Worm (Caenorhabditis elegans): ENCODE results near the gene C10E2.5.

The C10E2.5 gene

DNA sequence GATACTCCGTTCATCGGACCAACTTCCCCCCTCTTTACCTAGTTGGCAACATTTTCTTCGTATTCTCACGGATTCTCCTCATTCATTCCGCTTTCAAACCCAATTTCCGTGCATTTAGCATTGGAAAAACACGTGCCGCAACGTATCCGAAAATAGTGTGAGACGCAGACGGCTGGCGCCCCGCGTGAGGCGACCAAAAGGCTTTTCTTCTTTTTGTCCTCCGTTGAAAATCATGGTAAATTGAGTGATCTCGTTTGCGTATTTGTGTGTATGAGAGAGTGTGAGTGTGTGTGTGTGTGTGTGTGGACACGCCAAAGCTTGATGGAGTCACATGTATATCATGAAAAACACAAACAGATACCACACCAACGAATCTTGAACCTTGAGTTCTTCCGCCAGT is 42.5 kb upstream of the C10E2.5 start (continued):
- peak; percentile 74 for TF ChIP-seq ama-1 (optimal IDR thresholded peaks at IDR 0.05)
- TF ChIP-seq elt-3 (tag; optimal IDR thresholded peaks at IDR 0.05): no peak
- TF ChIP-seq R02D3.7 (tag; optimal IDR thresholded peaks at IDR 0.05): no peak
- peak; percentile 82 for TF ChIP-seq nhr-11 (tag; optimal IDR thresholded peaks at IDR 0.05)
- peak; percentile 96 for TF ChIP-seq egl-5 (tag; optimal IDR thresholded peaks at IDR 0.05)
- TF ChIP-seq zag-1 (tag; optimal IDR thresholded peaks at IDR 0.05): no peak
- peak; percentile 97 for TF ChIP-seq fkh-10 (GFP tag; optimal IDR thresholded peaks at IDR 0.05)
- TF ChIP-seq jun-1 (tag; optimal IDR thresholded peaks at IDR 0.05): peak; percentile 92
- TF ChIP-seq nhr-25 (tag; optimal IDR thresholded peaks at IDR 0.05): peak; percentile 95
- peak; percentile 67 for TF ChIP-seq lin-39 (tag; optimal IDR thresholded peaks at IDR 0.05)
- peak; percentile 72 for TF ChIP-seq hmg-11 (tag; optimal IDR thresholded peaks at IDR 0.05)
- TF ChIP-seq mdl-1 (tag; optimal IDR thresholded peaks at IDR 0.05): peak; percentile 97
- TF ChIP-seq snpc-4 (tag; optimal IDR thresholded peaks at IDR 0.05): peak; percentile 49
- TF ChIP-seq elt-2 (tag; optimal IDR thresholded peaks at IDR 0.05): peak; percentile 77

DNA sequence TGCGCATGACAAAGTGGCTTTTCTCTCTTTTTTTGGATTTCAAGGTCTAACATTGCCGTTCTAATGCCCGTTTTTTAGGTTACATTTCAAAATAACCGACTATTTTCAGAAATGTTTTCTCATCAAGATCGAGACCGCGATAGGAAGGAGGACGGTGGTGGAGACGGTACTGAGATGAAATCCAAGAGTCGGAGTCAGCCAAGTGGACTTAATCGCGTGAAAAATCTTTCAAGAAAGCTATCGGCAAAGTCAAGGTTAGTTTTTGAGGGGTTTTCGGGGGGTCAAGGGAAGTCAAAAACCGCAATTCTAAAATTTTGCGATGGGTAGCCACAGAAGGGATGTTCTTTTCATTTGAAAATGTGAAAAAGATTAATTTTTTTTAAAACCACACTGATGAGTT is 41.6 kb upstream of the C10E2.5 start, which contains the start of gene aak-2:
Gene aak-2 (plus strand): TSS at position 110 of the 400 bp plus-strand sequence.
- TF ChIP-seq eor-1 (tag; optimal IDR thresholded peaks at IDR 0.05) (no peak), nhr-67 (tag; optimal IDR thresholded peaks at IDR 0.05) (no peak), snpc-4 (tag; optimal IDR thresholded peaks at IDR 0.05) (no peak), nhr-77 (tag; optimal IDR thresholded peaks at IDR 0.05) (no peak), fos-1 (tag; optimal IDR thresholded peaks at IDR 0.05) (no peak), jun-1 (tag; optimal IDR thresholded peaks at IDR 0.05) (no peak), aly-2 (tag; optimal IDR thresholded peaks at IDR 0.05) (no peak), nhr-25 (tag; optimal IDR thresholded peaks at IDR 0.05) (peak; percentile 80), unc-39 (tag; optimal IDR thresholded peaks at IDR 0.05) (no peak), nhr-23 (tag; optimal IDR thresholded peaks at IDR 0.05) (peak; percentile 17), ceh-82 (tag; optimal IDR thresholded peaks at IDR 0.05) (no peak), fkh-2 (tag; optimal IDR thresholded peaks at IDR 0.05) (no peak), ceh-9 (tag; optimal IDR thresholded peaks at IDR 0.05) (no peak), tbx-2 (tag; optimal IDR thresholded peaks at IDR 0.05) (no peak), ama-1 (optimal IDR thresholded peaks at IDR 0.05) (no peak), nhr-76 (tag; optimal IDR thresholded peaks at IDR 0.05) (no peak), mml-1 (tag; optimal IDR thresholded peaks at IDR 0.05) (no peak), nhr-28 (tag; optimal IDR thresholded peaks at IDR 0.05) (no peak), pha-4 (tag; optimal IDR thresholded peaks at IDR 0.05) (no peak), mdl-1 (tag; optimal IDR thresholded peaks at IDR 0.05) (no peak), elt-1 (tag; optimal IDR thresholded peaks at IDR 0.05) (peak; percentile 76), lsy-12 (tag; optimal IDR thresholded peaks at IDR 0.05) (no peak), nfya-1 (tag; optimal IDR thresholded peaks at IDR 0.05; ENCODE audit: insufficient read depth) (no peak), lin-39 (tag; optimal IDR thresholded peaks at IDR 0.05) (no peak), nhr-12 (tag; optimal IDR thresholded peaks at IDR 0.05) (no peak), ZK546.5 (tag; optimal IDR thresholded peaks at IDR 0.05) (no peak), ceh-16 (tag; optimal IDR thresholded peaks at IDR 0.05) (peak; percentile 14)

DNA sequence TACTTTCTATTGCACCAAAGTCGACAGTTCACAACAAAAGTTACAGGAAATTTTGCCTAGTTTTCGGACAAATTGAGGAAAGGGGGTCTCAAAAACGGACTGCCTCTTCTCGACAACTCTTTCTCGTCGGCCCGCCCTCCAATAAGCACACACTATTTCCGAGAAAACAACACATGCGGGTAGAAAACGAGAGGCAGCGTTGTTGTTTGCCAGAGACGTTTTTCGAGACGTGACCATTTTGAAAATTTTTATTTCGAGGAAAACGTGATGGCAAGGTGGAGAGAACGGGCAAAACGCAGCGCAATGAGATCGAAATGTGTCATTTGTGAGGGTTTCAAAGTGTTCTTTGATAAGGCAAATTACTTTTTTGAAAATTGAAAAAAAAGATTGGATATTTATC is 39.1 kb upstream of the C10E2.5 start:
- TF ChIP-seq egl-27 (tag; optimal IDR thresholded peaks at IDR 0.05): no peak
- TF ChIP-seq ama-1 (optimal IDR thresholded peaks at IDR 0.05): peak; percentile 16
- no peak for TF ChIP-seq egl-5 (tag; optimal IDR thresholded peaks at IDR 0.05)
- TF ChIP-seq lin-15B (tag; optimal IDR thresholded peaks at IDR 0.05): no peak
- TF ChIP-seq fos-1 (tag; optimal IDR thresholded peaks at IDR 0.05): no peak
- no peak for TF ChIP-seq nhr-67 (tag; optimal IDR thresholded peaks at IDR 0.05)
- no peak for TF ChIP-seq nhr-28 (tag; optimal IDR thresholded peaks at IDR 0.05)
- TF ChIP-seq pqm-1 (tag; optimal IDR thresholded peaks at IDR 0.05): no peak
- no peak for TF ChIP-seq nhr-25 (tag; optimal IDR thresholded peaks at IDR 0.05)
- no peak for TF ChIP-seq nhr-237 (tag; optimal IDR thresholded peaks at IDR 0.05)
- peak; percentile 21 for TF ChIP-seq hmg-11 (tag; optimal IDR thresholded peaks at IDR 0.05)
- TF ChIP-seq ceh-28 (tag; optimal IDR thresholded peaks at IDR 0.05): no peak
- no peak for TF ChIP-seq sea-2 (GFP tag; optimal IDR thresholded peaks at IDR 0.05)
- peak; percentile 49 for TF ChIP-seq nfya-1 (tag; optimal IDR thresholded peaks at IDR 0.05; ENCODE audit: insufficient read depth)
- no peak for TF ChIP-seq daf-12 (tag; optimal IDR thresholded peaks at IDR 0.05)
- TF ChIP-seq R02D3.7 (tag; optimal IDR thresholded peaks at IDR 0.05): no peak
- no peak for TF ChIP-seq eor-1 (tag; optimal IDR thresholded peaks at IDR 0.05)
- no peak for TF ChIP-seq zag-1 (tag; optimal IDR thresholded peaks at IDR 0.05)
- TF ChIP-seq elt-2 (tag; optimal IDR thresholded peaks at IDR 0.05): peak; percentile 18
- TF ChIP-seq elt-1 (tag; optimal IDR thresholded peaks at IDR 0.05): no peak
- TF ChIP-seq ZK546.5 (tag; optimal IDR thresholded peaks at IDR 0.05): no peak
- TF ChIP-seq fkh-2 (tag; optimal IDR thresholded peaks at IDR 0.05): no peak
- no peak for TF ChIP-seq nhr-77 (tag; optimal IDR thresholded peaks at IDR 0.05)
- no peak for TF ChIP-seq unc-62 (GFP tag; optimal IDR thresholded peaks at IDR 0.05)
- no peak for TF ChIP-seq jun-1 (tag; optimal IDR thresholded peaks at IDR 0.05)
- no peak for TF ChIP-seq mdl-1 (tag; optimal IDR thresholded peaks at IDR 0.05)
- peak; percentile 56 for TF ChIP-seq lin-39 (tag; optimal IDR thresholded peaks at IDR 0.05)
- TF ChIP-seq mml-1 (tag; optimal IDR thresholded peaks at IDR 0.05): no peak
- no peak for TF ChIP-seq nhr-23 (tag; optimal IDR thresholded peaks at IDR 0.05)
- no peak for TF ChIP-seq ceh-16 (tag; optimal IDR thresholded peaks at IDR 0.05)
- TF ChIP-seq fkh-10 (GFP tag; optimal IDR thresholded peaks at IDR 0.05): no peak
- TF ChIP-seq ceh-9 (tag; optimal IDR thresholded peaks at IDR 0.05): no peak
- peak; percentile 65 for TF ChIP-seq nhr-43 (tag; optimal IDR thresholded peaks at IDR 0.05; ENCODE audit: poor library complexity, severe bottlenecking)
- TF ChIP-seq pha-4 (tag; optimal IDR thresholded peaks at IDR 0.05): peak; percentile 57
- no peak for TF ChIP-seq ztf-11 (tag; optimal IDR thresholded peaks at IDR 0.05)
- no peak for TF ChIP-seq snpc-4 (tag; optimal IDR thresholded peaks at IDR 0.05)
- no peak for TF ChIP-seq elt-3 (tag; optimal IDR thresholded peaks at IDR 0.05)
- TF ChIP-seq skn-1 (tag; optimal IDR thresholded peaks at IDR 0.05): no peak
- TF ChIP-seq unc-39 (tag; optimal IDR thresholded peaks at IDR 0.05): no peak
